Fruit fly (Drosophila melanogaster) whole organism, embryonic: Measurements from ENCODE around the gene tobi.

ENCODE experiments used
- Blimp-1 ChIP-seq: fragments of 200-800 bp; sonication (Bioruptor generic); optimal IDR thresholded peaks from 3 replicates; lab custom pipeline; 2018; ENCODE audit warnings: missing biosample characterization, missing genetic modification characterization, mild to moderate bottlenecking, moderate library complexity, missing genetic modification reagents
- CG11723 ChIP-seq: fragments of 200-800 bp; sonication (Bioruptor generic); optimal IDR thresholded peaks from 2 replicates; lab custom pipeline; 2017; ENCODE audit warnings: missing biosample characterization, mild to moderate bottlenecking, missing genetic modification characterization
- CG16863 ChIP-seq: fragments of 200-800 bp; sonication (Bioruptor generic); optimal IDR thresholded peaks from 3 replicates; lab custom pipeline; 2016; ENCODE audit warnings: missing biosample characterization, missing genetic modification characterization
- CG2678 ChIP-seq: fragments of 200-800 bp; sonication (Bioruptor generic); optimal IDR thresholded peaks from 3 replicates; lab custom pipeline; 2019; ENCODE audit warnings: missing biosample characterization, mild to moderate bottlenecking, missing genetic modification characterization, moderate library complexity
- CG31365 ChIP-seq: fragments of 200-800 bp; sonication (Bioruptor generic); optimal IDR thresholded peaks from 2 replicates; lab custom pipeline; 2018; ENCODE audit warnings: missing biosample characterization, mild to moderate bottlenecking, missing genetic modification characterization
- CG3281 ChIP-seq: fragments of 200-800 bp; sonication (Bioruptor generic); optimal IDR thresholded peaks from 3 replicates; lab custom pipeline; 2017; ENCODE audit warnings: missing biosample characterization, mild to moderate bottlenecking, missing genetic modification characterization
- CG33213 ChIP-seq: fragments of 200-800 bp; sonication (Bioruptor generic); optimal IDR thresholded peaks from 3 replicates; lab custom pipeline; 2016; ENCODE audit warnings: missing biosample characterization, missing genetic modification characterization
- CG3726 ChIP-seq: fragments of 200-800 bp; sonication (Bioruptor generic); IDR thresholded peaks from 3 replicates; pipeline ENCODE4, ENCODE4 v1.3.6; 2022; ENCODE audit warnings: missing biosample characterization, missing genetic modification characterization
- CG6791 ChIP-seq: fragments of 200-800 bp; sonication (Bioruptor generic); IDR thresholded peaks from 3 replicates; pipeline ENCODE4 v1.3.6; 2022; ENCODE audit warnings: missing biosample characterization, missing genetic modification characterization; ENCODE audit not compliant: partially characterized antibody
- CG8944 ChIP-seq: fragments of 200-800 bp; sonication (Bioruptor generic); optimal IDR thresholded peaks from 3 replicates; lab custom pipeline; 2016; ENCODE audit warnings: missing biosample characterization, missing genetic modification characterization
- Deaf1 ChIP-seq: fragments of 200-800 bp; optimal IDR thresholded peaks from 3 replicates; lab custom pipeline; 2019; ENCODE audit warnings: missing biosample characterization, mild to moderate bottlenecking, missing genetic modification characterization, moderate library complexity
- Eip74EF ChIP-seq, 2 experiments: fragments of 200-800 bp in 1 of 2; fragments of >200 bp in 1 of 2; sonication (Bioruptor generic) in 1 of 2; optimal IDR thresholded peaks; 2 replicates each; lab custom pipeline; 2017 to 2019; ENCODE audit warnings: missing biosample characterization in 2 of 2, missing genetic modification characterization in 2 of 2, mild to moderate bottlenecking in 1 of 2, moderate library complexity in 1 of 2
- GATAe ChIP-seq: fragments of 200-800 bp; sonication (Bioruptor generic); conservative IDR thresholded peaks from 2 replicates; pipeline ENCODE4 v1.3.6; 2022; ENCODE audit warnings: missing biosample characterization, missing genetic modification characterization
- HmgD ChIP-seq: fragments of 200-800 bp; sonication (Bioruptor generic); optimal IDR thresholded peaks from 3 replicates; lab custom pipeline; 2016; ENCODE audit warnings: missing biosample characterization, missing genetic modification characterization
- Hmx ChIP-seq: fragments of 200-800 bp; sonication (Bioruptor generic); optimal IDR thresholded peaks from 2 replicates; lab custom pipeline; 2016; ENCODE audit warnings: missing biosample characterization, missing genetic modification characterization
- Hr51 ChIP-seq, 2 experiments: fragments of 200-800 bp; sonication (Bioruptor generic); optimal IDR thresholded peaks; 2 replicates in 1 of 2; 3 replicates in 1 of 2; lab custom pipeline; 2016 to 2018; ENCODE audit warnings: missing biosample characterization in 2 of 2, missing genetic modification characterization in 2 of 2, mild to moderate bottlenecking in 1 of 2, moderate library complexity in 1 of 2
- Lim3 ChIP-seq: fragments of 200-800 bp; sonication (Bioruptor generic); IDR thresholded peaks from 2 replicates; pipeline ENCODE4 v1.3.6; 2022; ENCODE audit warnings: missing biosample characterization, missing genetic modification characterization
- Med ChIP-seq: fragments of 200-800 bp; sonication (Bioruptor generic); peaks from one replicate; lab custom pipeline; 2016; ENCODE audit warnings: missing biosample characterization, missing genetic modification characterization, mild to moderate bottlenecking, inconsistent platforms, moderate library complexity
- NfI ChIP-seq: fragments of 200-800 bp; sonication (Bioruptor generic); optimal IDR thresholded peaks from 3 replicates; lab custom pipeline; 2018; ENCODE audit warnings: missing biosample characterization, mild to moderate bottlenecking, missing genetic modification characterization, moderate library complexity
- Opbp ChIP-seq: fragments of 200-800 bp; sonication (Bioruptor generic); IDR thresholded peaks from 3 replicates; pipeline ENCODE4 v1.3.6; 2022; ENCODE audit warnings: missing biosample characterization, missing genetic modification characterization; ENCODE audit not compliant: partially characterized antibody
- Sox102F ChIP-seq: fragments of 200-800 bp; sonication (Bioruptor generic); optimal IDR thresholded peaks from 2 replicates; lab custom pipeline; 2018; ENCODE audit warnings: missing biosample characterization, mild to moderate bottlenecking, missing genetic modification characterization, moderate library complexity
- Sry-δ ChIP-seq: fragments of 200-800 bp; sonication (Bioruptor generic); optimal IDR thresholded peaks from 2 replicates; lab custom pipeline; 2016; ENCODE audit warnings: missing biosample characterization, missing genetic modification characterization
- Trl ChIP-seq, 3 experiments: fragments of >200 bp in 2 of 3; fragments of 200-800 bp in 1 of 3; sonication (Bioruptor generic) in 1 of 3; optimal IDR thresholded peaks; 2 replicates in 1 of 3; 3 replicates in 2 of 3; lab custom pipeline; 2016 to 2017; ENCODE audit warnings: missing biosample characterization in 1 of 3, missing genetic modification characterization in 1 of 3
- Xrp1 ChIP-seq: fragments of 200-800 bp; sonication (Bioruptor generic); IDR thresholded peaks from 2 replicates; pipeline ENCODE4 v1.3.6; 2022; ENCODE audit warnings: missing biosample characterization, missing genetic modification characterization
- ab ChIP-seq: fragments of 200-800 bp; sonication (Bioruptor generic); optimal IDR thresholded peaks from 2 replicates; lab custom pipeline; 2016; ENCODE audit warnings: missing biosample characterization, missing genetic modification characterization
- ac ChIP-seq: fragments of 200-800 bp; sonication (Bioruptor generic); optimal IDR thresholded peaks from 3 replicates; lab custom pipeline; 2017; ENCODE audit warnings: missing biosample characterization, mild to moderate bottlenecking, missing genetic modification characterization
- chn ChIP-seq: fragments of 200-800 bp; sonication (Bioruptor generic); optimal IDR thresholded peaks from 2 replicates; lab custom pipeline; 2016; ENCODE audit warnings: missing biosample characterization, missing genetic modification characterization
- dpn ChIP-seq, 2 experiments: fragments of 200-800 bp; sonication (Bioruptor generic); optimal IDR thresholded peaks; 3 replicates each; lab custom pipeline; 2016; ENCODE audit warnings: missing biosample characterization in 2 of 2, missing genetic modification characterization in 2 of 2
- exex ChIP-seq: fragments of 200-800 bp; sonication (Bioruptor generic); optimal IDR thresholded peaks from 4 replicates; lab custom pipeline; 2018; ENCODE audit warnings: missing biosample characterization, mild to moderate bottlenecking, missing genetic modification characterization, moderate library complexity
- grn ChIP-seq: fragments of 200-800 bp; sonication (Bioruptor generic); optimal IDR thresholded peaks from 3 replicates; lab custom pipeline; 2017; ENCODE audit warnings: missing biosample characterization, missing genetic modification characterization
- gro ChIP-seq: fragments of 200-800 bp; sonication (Bioruptor generic); optimal IDR thresholded peaks from 2 replicates; lab custom pipeline; 2016; ENCODE audit warnings: missing biosample characterization, missing genetic modification characterization
- ham ChIP-seq: fragments of 200-800 bp; sonication (Bioruptor generic); IDR thresholded peaks from 2 replicates; pipeline ENCODE4 v1.3.6; 2022; ENCODE audit warnings: missing biosample characterization, missing genetic modification characterization
- kah ChIP-seq: fragments of 200-800 bp; sonication (Bioruptor generic); optimal IDR thresholded peaks from 2 replicates; lab custom pipeline; 2018; ENCODE audit warnings: missing biosample characterization, mild to moderate bottlenecking, missing genetic modification characterization
- ken ChIP-seq: fragments of 200-800 bp; sonication (Bioruptor generic); IDR thresholded peaks from 3 replicates; pipeline ENCODE4 v1.3.6; 2022; ENCODE audit warnings: missing biosample characterization, missing genetic modification characterization
- lab ChIP-seq: fragments of 200-800 bp; sonication (Bioruptor generic); optimal IDR thresholded peaks from 3 replicates; lab custom pipeline; 2017; ENCODE audit warnings: missing biosample characterization, missing genetic modification characterization, mild to moderate bottlenecking, moderate library complexity, missing genetic modification reagents
- lilli ChIP-seq: fragments of 200-800 bp; sonication (Bioruptor generic); optimal IDR thresholded peaks from 3 replicates; lab custom pipeline; 2016; ENCODE audit warnings: missing biosample characterization, missing genetic modification characterization
- mirr ChIP-seq: fragments of 200-800 bp; sonication (Bioruptor generic); optimal IDR thresholded peaks from 3 replicates; lab custom pipeline; 2018; ENCODE audit warnings: missing biosample characterization, mild to moderate bottlenecking, missing genetic modification characterization
- nau ChIP-seq: fragments of 200-800 bp; sonication (Bioruptor generic); optimal IDR thresholded peaks from 3 replicates; lab custom pipeline; 2017; ENCODE audit warnings: missing biosample characterization, mild to moderate bottlenecking, missing genetic modification characterization, missing genetic modification reagents
- nerfin-1 ChIP-seq: fragments of 200-800 bp; sonication (Bioruptor generic); optimal IDR thresholded peaks from 3 replicates; lab custom pipeline; 2019; ENCODE audit warnings: missing biosample characterization, mild to moderate bottlenecking, missing genetic modification characterization, moderate library complexity
- rib ChIP-seq: fragments of 200-800 bp; sonication (Bioruptor generic); IDR thresholded peaks from 2 replicates; pipeline ENCODE4 v1.3.6; 2022; ENCODE audit warnings: missing biosample characterization, missing genetic modification characterization
- sd ChIP-seq: fragments of 200-800 bp; sonication (Bioruptor generic); optimal IDR thresholded peaks from 3 replicates; lab custom pipeline; 2018; ENCODE audit warnings: missing biosample characterization, mild to moderate bottlenecking, missing genetic modification characterization, moderate library complexity
- sug ChIP-seq: fragments of 200-800 bp; optimal IDR thresholded peaks from 2 replicates; lab custom pipeline; 2019; ENCODE audit warnings: missing biosample characterization, mild to moderate bottlenecking, missing genetic modification characterization, moderate library complexity
- tap ChIP-seq: fragments of 200-800 bp; optimal IDR thresholded peaks from 3 replicates; lab custom pipeline; 2019; ENCODE audit warnings: missing biosample characterization, mild to moderate bottlenecking, missing genetic modification characterization, moderate library complexity
- wek ChIP-seq: fragments of 200-800 bp; sonication (Bioruptor generic); optimal IDR thresholded peaks from 3 replicates; lab custom pipeline; 2018; ENCODE audit warnings: missing biosample characterization, mild to moderate bottlenecking, missing genetic modification characterization, moderate library complexity
- zf30C ChIP-seq: fragments of 200-800 bp; sonication (Bioruptor generic); optimal IDR thresholded peaks from 3 replicates; lab custom pipeline; 2018; ENCODE audit warnings: missing biosample characterization, mild to moderate bottlenecking, missing genetic modification characterization

Gene tobi

dm6 chr3R:25322657-25323056 lies 24.1 kb downstream of the tobi start, which contains the start of gene CG10562:
TSS of gene CG10562 (minus strand) at chr3R:25322757.
- TF ChIP-seq exex (tag; lab: Kevin White, UChicago), result peak; percentile 20
- TF ChIP-seq nau (GFP tag; lab: Kevin White, UChicago), result no peak
- TF ChIP-seq CG33213 (GFP tag; lab: Kevin White, UChicago), result no peak

DNA sequence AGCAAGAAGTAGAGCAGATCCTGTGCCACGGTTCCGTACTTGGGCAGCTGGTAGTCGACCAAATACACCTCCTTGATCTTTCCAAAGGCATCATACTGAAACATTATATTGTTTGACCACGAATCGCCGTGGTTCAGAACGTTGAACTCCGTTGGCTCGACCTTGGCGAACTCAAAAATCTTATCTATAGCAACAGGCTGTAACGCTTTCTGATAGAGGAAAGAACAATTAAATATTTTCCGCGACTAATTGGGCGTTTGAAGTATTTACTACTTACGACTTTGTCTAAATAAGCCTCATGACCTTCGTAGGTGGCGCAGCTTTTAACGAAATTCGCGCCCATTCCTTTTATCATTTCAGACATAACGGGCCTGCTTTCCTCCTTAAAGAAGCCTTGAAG lies 25.0 kb downstream of the tobi start:
- TF ChIP-seq exex (tag; lab: Kevin White, UChicago) (peak; percentile 65), zf30C (no peak)

- TF ChIP-seq ham (GFP tag; lab: Robert Waterston, UW), result no peak
- no peak for TF ChIP-seq CG8944 (GFP tag; lab: Kevin White, UChicago)
- no peak for TF ChIP-seq Blimp-1 (GFP tag; lab: Kevin White, UChicago)
- TF ChIP-seq ab (GFP tag; lab: Kevin White, UChicago), result no peak
- peak; percentile 91 for TF ChIP-seq sd
- TF ChIP-seq Lim3, result 0 out of 2 replicates have a peak, but pooled peaks have one; percentile 26
- TF ChIP-seq CG6791 (GFP tag; lab: Robert Waterston, UW), result no peak
- no peak for TF ChIP-seq dpn (GFP tag; optimal IDR thresholded peaks at IDR 0.05; lab: Kevin White, UChicago)
- no peak for TF ChIP-seq rib (GFP tag; lab: Robert Waterston, UW)
- TF ChIP-seq nerfin-1, result no peak
- TF ChIP-seq tap (tag; lab: Kevin White, UChicago), result no peak
- no peak for TF ChIP-seq NfI (GFP tag; lab: Kevin White, UChicago)
- TF ChIP-seq kah (GFP tag; lab: Kevin White, UChicago), result no peak
- TF ChIP-seq Sry-δ (GFP tag; lab: Kevin White, UChicago), result no peak
- TF ChIP-seq wek (GFP tag; lab: Kevin White, UChicago), result no peak
- no peak for TF ChIP-seq CG3726
- no peak for TF ChIP-seq ken (GFP tag; lab: Robert Waterston, UW)
- TF ChIP-seq sug (tag; lab: Kevin White, UChicago), result peak; percentile 86
- TF ChIP-seq Trl (optimal IDR thresholded peaks at IDR 0.05; lab: Kevin White, UChicago), result peak in 1 of 2 experiments; percentile 1
- no peak for TF ChIP-seq Trl (GFP tag; optimal IDR thresholded peaks at IDR 0.05; lab: Kevin White, UChicago)
- TF ChIP-seq GATAe, result 0 out of 2 replicates have a peak, but pooled peaks have one; percentile 40
- TF ChIP-seq exex (tag; lab: Kevin White, UChicago), result peak; percentile 84
- no peak for TF ChIP-seq CG16863 (GFP tag; lab: Kevin White, UChicago)
- peak; percentile 14 for TF ChIP-seq lab
- peak; percentile 69 for TF ChIP-seq grn (GFP tag; lab: Kevin White, UChicago)
- no peak for TF ChIP-seq Hr51 (GFP tag; optimal IDR thresholded peaks at IDR 0.05; lab: Kevin White, UChicago)
- peak; percentile 36 for TF ChIP-seq mirr
- peak; percentile 33 for TF ChIP-seq Med
- TF ChIP-seq, all 482 proteins: peak for 10
Measured at dm6 chr3R:25320898-25321297, 25.8 kb downstream of the tobi start.

DNA sequence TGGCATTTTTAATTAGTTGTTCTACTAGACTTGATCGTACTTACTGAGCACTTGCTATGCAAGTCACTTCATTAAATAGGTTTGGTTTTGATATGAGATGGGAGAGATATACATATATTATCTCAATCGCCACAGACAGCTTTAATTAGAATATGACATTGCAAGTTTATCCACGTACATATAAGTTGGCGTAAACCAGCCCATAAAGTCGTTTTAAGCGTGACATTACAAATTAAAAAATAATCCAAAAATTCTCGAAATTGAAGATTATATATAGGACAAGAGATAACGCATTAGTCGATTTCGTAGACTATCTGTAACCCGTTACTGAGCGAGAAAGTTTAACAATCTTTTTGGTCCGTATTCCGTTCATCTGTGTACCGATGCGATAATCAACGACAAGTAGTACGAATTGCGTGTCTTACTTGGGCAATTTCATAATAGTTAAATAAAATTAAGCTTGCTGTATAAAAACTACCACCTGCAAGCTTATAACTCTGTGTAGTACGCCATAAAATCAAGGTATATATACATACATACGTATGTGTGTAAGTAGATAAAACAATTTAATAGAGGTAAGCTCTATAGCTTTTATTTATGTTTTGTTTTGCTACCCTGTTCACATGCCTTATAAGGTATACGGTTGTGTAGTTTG lies 26.5 kb downstream of the tobi start, which contains the start of gene CG10560:
Gene CG10560, minus strand, starts transcription at position 51 of the 655 bp plus-strand sequence.
- TF ChIP-seq Sox102F (no peak), Hmx (GFP tag; lab: Kevin White, UChicago) (no peak), Opbp (GFP tag; lab: Robert Waterston, UW) (no peak), lilli (no peak), Xrp1 (GFP tag; lab: Robert Waterston, UW) (no peak), CG2678 (tag; lab: Kevin White, UChicago) (peak; percentile 43), Deaf1 (tag; lab: Kevin White, UChicago) (no peak), gro (no peak), ac (GFP tag; lab: Kevin White, UChicago) (no peak), HmgD (no peak), CG3281 (GFP tag; lab: Kevin White, UChicago) (peak; percentile 1), Eip74EF (GFP tag; optimal IDR thresholded peaks at IDR 0.05; lab: Kevin White, UChicago) (peak in 1 of 2 experiments; percentile 7), CG31365 (tag; lab: Kevin White, UChicago) (no peak), chn (GFP tag; lab: Kevin White, UChicago) (no peak), CG11723 (no peak)
